Worm (Caenorhabditis elegans) whole organism, L1 larva: ENCODE data around the gene hcp-3.

Source experiments
- fos-1 ChIP-seq: fragments of 150-350 bp; optimal IDR thresholded peaks from 2 replicates; lab custom pipeline; 2014; ENCODE audit warnings: missing biosample characterization, missing genetic modification characterization
- lsy-2 ChIP-seq, 2 experiments: fragments of 150-350 bp; optimal IDR thresholded peaks; 2 replicates each; lab custom pipeline; 2014; ENCODE audit warnings: missing biosample characterization in 2 of 2, missing genetic modification characterization in 2 of 2
- sptf-1 ChIP-seq: fragments of 150-350 bp; optimal IDR thresholded peaks from 2 replicates; lab custom pipeline; 2014; ENCODE audit warnings: missing biosample characterization, missing genetic modification characterization

- no peak for TF ChIP-seq lsy-2 (tag; optimal IDR thresholded peaks at IDR 0.05; lab: Kevin White, UChicago)
- no peak for TF ChIP-seq sptf-1 (tag; lab: Kevin White, UChicago)
- no peak for TF ChIP-seq fos-1
Measured at ce11 chrIII:9583224-9583623, 33.0 kb downstream of the hcp-3 start.
